Worm (Caenorhabditis elegans) whole organism, L3 larva: ENCODE measurements around the gene R07E3.7.

ENCODE experiments used
- aly-2 ChIP-seq: fragments of 150-350 bp; optimal IDR thresholded peaks from 2 replicates; lab custom pipeline; 2014; ENCODE audit warnings: missing biosample characterization, missing genetic modification characterization
- ceh-16 ChIP-seq: sonication (generic microtip); optimal IDR thresholded peaks from 2 replicates; lab custom pipeline; 2017; ENCODE audit warnings: missing biosample characterization, missing genetic modification characterization
- elt-2 ChIP-seq: sonication (generic microtip); optimal IDR thresholded peaks from 2 replicates; lab custom pipeline; 2016; ENCODE audit warnings: missing genetic modification reagents, mild to moderate bottlenecking, missing genetic modification characterization, missing compliant biosample characterization
- fkh-10 ChIP-seq: sonication (generic microtip); optimal IDR thresholded peaks from 2 replicates; lab custom pipeline; 2017; ENCODE audit warnings: missing biosample characterization, missing genetic modification reagents, missing genetic modification characterization
- fos-1 ChIP-seq: fragments of 150-350 bp; optimal IDR thresholded peaks from 2 replicates; lab custom pipeline; 2014; ENCODE audit warnings: missing biosample characterization, missing genetic modification characterization
- lin-15B ChIP-seq: fragments of 150-350 bp; optimal IDR thresholded peaks from 2 replicates; lab custom pipeline; 2014; ENCODE audit warnings: missing biosample characterization, missing genetic modification characterization
- nhr-11 ChIP-seq: fragments of 150-350 bp; optimal IDR thresholded peaks from 2 replicates; lab custom pipeline; 2014; ENCODE audit warnings: missing biosample characterization, missing genetic modification characterization
- nhr-12 ChIP-seq: fragments of 150-350 bp; optimal IDR thresholded peaks from 2 replicates; lab custom pipeline; 2014; ENCODE audit warnings: missing biosample characterization, missing genetic modification characterization
- nhr-25 ChIP-seq: sonication (generic microtip); optimal IDR thresholded peaks from 2 replicates; lab custom pipeline; 2017; ENCODE audit warnings: missing biosample characterization, missing genetic modification characterization
- nhr-77 ChIP-seq: fragments of 150-350 bp; optimal IDR thresholded peaks from 2 replicates; lab custom pipeline; 2014; ENCODE audit warnings: missing biosample characterization, missing genetic modification characterization
- pha-4 ChIP-seq: fragments of 150-350 bp; optimal IDR thresholded peaks from 2 replicates; lab custom pipeline; 2014; ENCODE audit warnings: missing biosample characterization, missing genetic modification reagents, missing genetic modification characterization
- pqm-1 ChIP-seq: fragments of 150-350 bp; optimal IDR thresholded peaks from 2 replicates; lab custom pipeline; 2017; ENCODE audit warnings: missing biosample characterization, missing genetic modification characterization, inconsistent platforms
- sea-2 ChIP-seq: fragments of 150-350 bp; sonication (generic microtip); optimal IDR thresholded peaks from 4 replicates; lab custom pipeline; 2014; ENCODE audit warnings: missing biosample characterization, missing genetic modification reagents, missing genetic modification characterization
- ztf-11 ChIP-seq: fragments of 150-350 bp; optimal IDR thresholded peaks from 2 replicates; lab custom pipeline; 2014; ENCODE audit warnings: missing biosample characterization, missing genetic modification characterization

ce11 chrX:10373581-10373980, 18.0 kb upstream of the R07E3.7 start:
- no peak for TF ChIP-seq pqm-1 (tag; lab: Kevin White, UChicago)
- no peak for TF ChIP-seq aly-2
- no peak for TF ChIP-seq fos-1 (tag; lab: Kevin White, UChicago)
- TF ChIP-seq pha-4 (tag; lab: Kevin White, UChicago) = no peak
- no peak for TF ChIP-seq nhr-25 (tag; lab: Kevin White, UChicago)
- no peak for TF ChIP-seq ztf-11
- TF ChIP-seq elt-2 (tag; lab: Kevin White, UChicago) = no peak
- TF ChIP-seq fkh-10 = no peak
- no peak for TF ChIP-seq lin-15B (tag; lab: Kevin White, UChicago)
- no peak for TF ChIP-seq ceh-16 (tag; lab: Kevin White, UChicago)
- no peak for TF ChIP-seq nhr-12 (tag; lab: Kevin White, UChicago)
- no peak for TF ChIP-seq nhr-77
- TF ChIP-seq nhr-11 (tag; lab: Kevin White, UChicago) = no peak
- TF ChIP-seq sea-2 (GFP tag; lab: Kevin White, UChicago) = no peak
